Fruit fly (Drosophila melanogaster): Measurements from ENCODE around the gene fu.

fu gene

DNA sequence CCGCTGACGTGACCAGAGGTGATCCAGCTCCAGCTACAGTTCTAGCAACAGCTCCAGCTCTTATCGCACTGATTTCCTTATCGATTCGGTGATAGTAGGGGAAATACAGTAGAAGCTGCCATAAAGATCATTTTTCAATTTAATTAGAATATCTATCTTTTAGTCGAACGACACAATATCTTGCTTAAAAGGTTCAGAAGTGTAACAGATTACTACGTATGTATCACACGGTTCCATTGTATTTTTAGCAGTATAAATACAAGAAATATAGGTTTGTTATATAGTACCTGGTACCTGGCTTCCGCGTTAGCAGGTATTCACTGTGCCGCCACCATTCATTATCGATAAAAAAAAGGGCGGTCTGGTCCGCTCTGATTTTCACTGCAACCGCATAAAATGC is 12.7 kb upstream of the fu start (continued):
- peak; percentile 85 for TF ChIP-seq dysf (GFP tag; IDR thresholded peaks at IDR 0.05)
- TF ChIP-seq Hand (GFP tag; optimal IDR thresholded peaks at IDR 0.05), result peak; percentile 55
- TF ChIP-seq jigr1 (GFP tag; IDR thresholded peaks at IDR 0.05), result no peak
- TF ChIP-seq H2.0 (GFP tag; IDR thresholded peaks at IDR 0.05), result peak; percentile 68
- TF ChIP-seq CG6791 (GFP tag; IDR thresholded peaks at IDR 0.05; ENCODE audit: partially characterized antibody), result no peak
- peak; percentile 68 for TF ChIP-seq Mes4 (GFP tag; optimal IDR thresholded peaks at IDR 0.05)
- 0 out of 2 replicates have a peak, but pooled peaks have one; percentile 34 for TF ChIP-seq toy (GFP tag; IDR thresholded peaks at IDR 0.05)
- peak; percentile 60 for TF ChIP-seq CG10147 (GFP tag; optimal IDR thresholded peaks at IDR 0.05)
- TF ChIP-seq CrebB (tag; optimal IDR thresholded peaks at IDR 0.05), result peak; percentile 75
- peak; percentile 31 for TF ChIP-seq CG3838 (GFP tag; optimal IDR thresholded peaks at IDR 0.05)
- no peak for TF ChIP-seq luna (GFP tag; optimal IDR thresholded peaks at IDR 0.05)
- peak; percentile 56 for TF ChIP-seq CG31224 (GFP tag; IDR thresholded peaks at IDR 0.05)
- peak; percentile 66 for TF ChIP-seq org-1 (GFP tag; optimal IDR thresholded peaks at IDR 0.05)
- no peak for TF ChIP-seq CG8478 (optimal IDR thresholded peaks at IDR 0.05)
- peak; percentile 48 for TF ChIP-seq CG12744 (GFP tag; optimal IDR thresholded peaks at IDR 0.05)
- peak; percentile 78 for TF ChIP-seq NfI (GFP tag; optimal IDR thresholded peaks at IDR 0.05)
- peak; percentile 77 for TF ChIP-seq bcd (GFP tag; optimal IDR thresholded peaks at IDR 0.05)
- no peak for TF ChIP-seq Scr (GFP tag; IDR thresholded peaks at IDR 0.05; ENCODE audit: partially characterized antibody)
- peak; percentile 83 for TF ChIP-seq sisA (GFP tag; IDR thresholded peaks at IDR 0.05)
- peak; percentile 78 for TF ChIP-seq cwo (GFP tag; optimal IDR thresholded peaks at IDR 0.05)
- no peak for TF ChIP-seq Elba2 (GFP tag; optimal IDR thresholded peaks at IDR 0.05)
- peak; percentile 76 for TF ChIP-seq Six4 (GFP tag; optimal IDR thresholded peaks at IDR 0.05)
- TF ChIP-seq CG11504 (tag; optimal IDR thresholded peaks at IDR 0.05), result peak; percentile 89
- no peak for TF ChIP-seq Stat92E (GFP tag; optimal IDR thresholded peaks at IDR 0.05)
- peak; percentile 58 for TF ChIP-seq CG10462 (GFP tag; optimal IDR thresholded peaks at IDR 0.05)
- TF ChIP-seq zfh2 (GFP tag; optimal IDR thresholded peaks at IDR 0.05), result peak; percentile 59
- TF ChIP-seq CG14014 (GFP tag; IDR thresholded peaks at IDR 0.05), result peak; percentile 73; the same call in 1 of the 2 replicates
- peak; percentile 82 for TF ChIP-seq CG3281 (GFP tag; optimal IDR thresholded peaks at IDR 0.05)
- TF ChIP-seq CG4404 (GFP tag; IDR thresholded peaks at IDR 0.05), result peak; percentile 59
- no peak for TF ChIP-seq usp (GFP tag; optimal IDR thresholded peaks at IDR 0.05)
- TF ChIP-seq unpg (GFP tag; optimal IDR thresholded peaks at IDR 0.05), result peak; percentile 89
- peak; percentile 71 for TF ChIP-seq kah (GFP tag; optimal IDR thresholded peaks at IDR 0.05)
- peak; percentile 52; the same call in 1 of the 2 replicates for TF ChIP-seq Awh (GFP tag; IDR thresholded peaks at IDR 0.05)
- TF ChIP-seq her (GFP tag; optimal IDR thresholded peaks at IDR 0.05), result peak; percentile 57
- TF ChIP-seq odd (GFP tag; optimal IDR thresholded peaks at IDR 0.05), result peak; percentile 76
- no peak for TF ChIP-seq insv (GFP tag; optimal IDR thresholded peaks at IDR 0.05)
- peak; percentile 67 for TF ChIP-seq CG13775 (GFP tag; optimal IDR thresholded peaks at IDR 0.05)
- TF ChIP-seq Dip3 (GFP tag; optimal IDR thresholded peaks at IDR 0.05), result peak; percentile 68
- TF ChIP-seq CG10543 (GFP tag; optimal IDR thresholded peaks at IDR 0.05), result peak; percentile 79
- no peak for TF ChIP-seq Sin3A (optimal IDR thresholded peaks at IDR 0.05)
- no peak for TF ChIP-seq zf30C (GFP tag; optimal IDR thresholded peaks at IDR 0.05)
- peak; percentile 78 for TF ChIP-seq Rfx (GFP tag; IDR thresholded peaks at IDR 0.05)
- peak; percentile 68 for TF ChIP-seq CG4328 (GFP tag; optimal IDR thresholded peaks at IDR 0.05)
- peak; percentile 72 for TF ChIP-seq seq (GFP tag; IDR thresholded peaks at IDR 0.05)
- TF ChIP-seq fd3F (GFP tag; optimal IDR thresholded peaks at IDR 0.05), result peak; percentile 67
- peak; percentile 97 for TF ChIP-seq grau (tag; optimal IDR thresholded peaks at IDR 0.05)
- peak; percentile 64 for TF ChIP-seq CG11723 (GFP tag; optimal IDR thresholded peaks at IDR 0.05)
- peak; percentile 72 for TF ChIP-seq CG1602 (GFP tag; optimal IDR thresholded peaks at IDR 0.05)
- TF ChIP-seq CG16863 (GFP tag; optimal IDR thresholded peaks at IDR 0.05), result peak; percentile 75
- TF ChIP-seq CG4360 (GFP tag; IDR thresholded peaks at IDR 0.05), result 0 out of 2 replicates have a peak, but pooled peaks have one; percentile 33
- TF ChIP-seq sqz (GFP tag; optimal IDR thresholded peaks at IDR 0.05), result peak; percentile 84
- peak; percentile 77 for TF ChIP-seq gcm (GFP tag; optimal IDR thresholded peaks at IDR 0.05)
